Worm (Caenorhabditis elegans): ENCODE results near the gene hint-3.

Gene hint-3

ce11 chrV:7804064-7804800, 44.0 kb downstream of the hint-3 start, which contains the start of gene uvs-1 (continued):
- TF ChIP-seq lir-1 (GFP tag; conservative IDR thresholded peaks at IDR 0.05) (no peak), nfya-2 (GFP tag; IDR thresholded peaks at IDR 0.05) (no peak), nfyb-1 (GFP tag; IDR thresholded peaks at IDR 0.05) (no peak), cebp-2 (GFP tag; IDR thresholded peaks at IDR 0.05) (no peak), hmg-20 (GFP tag; IDR thresholded peaks at IDR 0.05) (no peak), akir-1 (GFP tag; optimal IDR thresholded peaks at IDR 0.05) (no peak), dox-1 (GFP tag; IDR thresholded peaks at IDR 0.05) (peak; percentile 73; the same call in 1 of the 2 replicates), F39B2.1 (GFP tag; IDR thresholded peaks at IDR 0.05) (no peak), pha-4 (tag; optimal IDR thresholded peaks at IDR 0.05) (no peak), snpc-4 (GFP tag; optimal IDR thresholded peaks at IDR 0.05) (no peak), snpc-4 (tag; optimal IDR thresholded peaks at IDR 0.05) (no peak), zim-3 (tag; optimal IDR thresholded peaks at IDR 0.05) (no peak), F37B4.10 (GFP tag; IDR thresholded peaks at IDR 0.05) (no peak), D2030.7 (GFP tag; IDR thresholded peaks at IDR 0.05) (peak; percentile 68), egl-18 (GFP tag; IDR thresholded peaks at IDR 0.05) (no peak), F57A8.1 (GFP tag; optimal IDR thresholded peaks at IDR 0.05) (no peak), hrde-1 (tag; optimal IDR thresholded peaks at IDR 0.05; ENCODE audit: borderline replicate concordance) (no peak), ztf-3 (GFP tag; optimal IDR thresholded peaks at IDR 0.05) (no peak), madf-6 (GFP tag; IDR thresholded peaks at IDR 0.05) (peak; percentile 93), hsf-1 (GFP tag; IDR thresholded peaks at IDR 0.05) (peak; percentile 78), nfya-1 (tag; optimal IDR thresholded peaks at IDR 0.05; ENCODE audit: borderline replicate concordance, insufficient read depth) (no peak), sptf-2 (GFP tag; optimal IDR thresholded peaks at IDR 0.05) (no peak), lsl-1 (GFP tag; optimal IDR thresholded peaks at IDR 0.05) (no peak), B0035.1 (tag; optimal IDR thresholded peaks at IDR 0.05) (no peak), let-526 (GFP tag; IDR thresholded peaks at IDR 0.05) (0 out of 2 replicates have a peak, but pooled peaks have one; percentile 20), ama-1 (optimal IDR thresholded peaks at IDR 0.05) (peak; percentile 32), ama-1 (GFP tag; optimal IDR thresholded peaks at IDR 0.05) (no peak), F57C9.4 (tag; optimal IDR thresholded peaks at IDR 0.05) (no peak), ztf-6 (GFP tag; IDR thresholded peaks at IDR 0.05) (no peak), xnd-1 (tag; optimal IDR thresholded peaks at IDR 0.05) (peak; percentile 58), B0261.1 (tag; optimal IDR thresholded peaks at IDR 0.05) (no peak), hlh-12 (tag; optimal IDR thresholded peaks at IDR 0.05) (no peak), Y67H2A.10 (GFP tag; conservative IDR thresholded peaks at IDR 0.05) (peak; percentile 56; the same call in 1 of the 2 replicates), K12H6.12 (tag; optimal IDR thresholded peaks at IDR 0.05) (peak; percentile 67), ztf-22 (GFP tag; optimal IDR thresholded peaks at IDR 0.05) (no peak), atf-7 (tag; optimal IDR thresholded peaks at IDR 0.05) (no peak), ceh-58 (GFP tag; IDR thresholded peaks at IDR 0.05) (no peak), mcd-1 (GFP tag; IDR thresholded peaks at IDR 0.05) (peak; percentile 83), madf-8 (GFP tag; conservative IDR thresholded peaks at IDR 0.05) (peak; percentile 83), madf-3 (GFP tag; IDR thresholded peaks at IDR 0.05) (peak; percentile 73; the same call in 1 of the 2 replicates), Y53G8AR.9 (GFP tag; conservative IDR thresholded peaks at IDR 0.05) (no peak), dpff-1 (tag; optimal IDR thresholded peaks at IDR 0.05) (no peak), ztf-28 (GFP tag; IDR thresholded peaks at IDR 0.05) (no peak), attf-6 (GFP tag; IDR thresholded peaks at IDR 0.05) (peak; percentile 52; the same call in 1 of the 2 replicates), F10E7.11 (tag; optimal IDR thresholded peaks at IDR 0.05) (no peak), nhr-179 (tag; optimal IDR thresholded peaks at IDR 0.05) (no peak), zfh-2 (GFP tag; conservative IDR thresholded peaks at IDR 0.05) (no peak; the same call in none of the 2 replicates), lsy-27 (tag; optimal IDR thresholded peaks at IDR 0.05; ENCODE audit: borderline replicate concordance, insufficient read depth) (no peak)

Measured in whole organism, young adult.